Worm (Caenorhabditis elegans) whole organism, L2 larva: ENCODE measurements around the gene F58E6.6.

Experiments used
- C34F6.9 ChIP-seq: fragments of 150-350 bp; optimal IDR thresholded peaks from 2 replicates; lab custom pipeline; 2014; ENCODE audit warnings: missing biosample characterization, missing genetic modification characterization
- F13H6.1 ChIP-seq: sonication (generic microtip); optimal IDR thresholded peaks from 2 replicates; lab custom pipeline; 2016; ENCODE audit warnings: missing genetic modification characterization, missing compliant biosample characterization
- R02D3.7 ChIP-seq: fragments of 150-350 bp; optimal IDR thresholded peaks from 2 replicates; lab custom pipeline; 2014; ENCODE audit warnings: missing biosample characterization, missing genetic modification characterization
- Y55F3AM.14 ChIP-seq: fragments of 200-800 bp; sonication (Bioruptor generic); optimal IDR thresholded peaks from 2 replicates; lab custom pipeline; 2018; ENCODE audit warnings: mild to moderate bottlenecking, missing genetic modification characterization, missing compliant biosample characterization
- ZK546.5 ChIP-seq: sonication (generic microtip); optimal IDR thresholded peaks from 2 replicates; lab custom pipeline; 2017; ENCODE audit warnings: missing biosample characterization, missing genetic modification characterization
- alr-1 ChIP-seq: fragments of 150-350 bp; optimal IDR thresholded peaks from 2 replicates; lab custom pipeline; 2014; ENCODE audit warnings: missing biosample characterization, missing genetic modification characterization
- aly-2 ChIP-seq: fragments of 150-350 bp; optimal IDR thresholded peaks from 2 replicates; lab custom pipeline; 2014; ENCODE audit warnings: missing biosample characterization, missing genetic modification characterization
- ama-1 ChIP-seq: fragments of 150-350 bp; optimal IDR thresholded peaks from 2 replicates; lab custom pipeline; 2018; ENCODE audit warnings: inconsistent platforms
- blmp-1 ChIP-seq: sonication (generic microtip); optimal IDR thresholded peaks from 2 replicates; lab custom pipeline; 2017; ENCODE audit warnings: missing genetic modification characterization, mild to moderate bottlenecking, missing compliant biosample characterization, antibody characterized with exemption, moderate library complexity; ENCODE audit not compliant: insufficient read depth
- ceh-16 ChIP-seq: fragments of 150-350 bp; optimal IDR thresholded peaks from 2 replicates; lab custom pipeline; 2014; ENCODE audit warnings: missing biosample characterization, missing genetic modification characterization
- ceh-82 ChIP-seq: fragments of 150-350 bp; optimal IDR thresholded peaks from 2 replicates; lab custom pipeline; 2014; ENCODE audit warnings: missing biosample characterization, missing genetic modification characterization
- crh-2 ChIP-seq: sonication (generic microtip); optimal IDR thresholded peaks from 2 replicates; lab custom pipeline; 2017; ENCODE audit warnings: missing biosample characterization, missing genetic modification characterization
- dmd-4 ChIP-seq: sonication (generic microtip); optimal IDR thresholded peaks from 2 replicates; lab custom pipeline; 2017; ENCODE audit warnings: missing biosample characterization, missing genetic modification characterization
- egl-27 ChIP-seq: sonication (generic microtip); optimal IDR thresholded peaks from 3 replicates; lab custom pipeline; 2017; ENCODE audit warnings: missing biosample characterization, missing genetic modification reagents, missing genetic modification characterization
- elt-1 ChIP-seq: fragments of 150-350 bp; optimal IDR thresholded peaks from 2 replicates; lab custom pipeline; 2014; ENCODE audit warnings: missing biosample characterization, missing genetic modification characterization
- elt-3 ChIP-seq: sonication (generic microtip); optimal IDR thresholded peaks from 2 replicates; lab custom pipeline; 2017; ENCODE audit warnings: missing biosample characterization, missing genetic modification characterization
- fos-1 ChIP-seq: fragments of 150-350 bp; optimal IDR thresholded peaks from 2 replicates; lab custom pipeline; 2014; ENCODE audit warnings: missing biosample characterization, missing genetic modification characterization
- gmeb-1 ChIP-seq: fragments of 150-350 bp; optimal IDR thresholded peaks from 2 replicates; lab custom pipeline; 2014; ENCODE audit warnings: missing biosample characterization, missing genetic modification characterization
- lin-11 ChIP-seq: fragments of 150-350 bp; sonication (generic microtip); optimal IDR thresholded peaks from 2 replicates; lab custom pipeline; 2014; ENCODE audit warnings: missing biosample characterization, missing genetic modification characterization, inconsistent platforms, mixed read lengths
- lin-13 ChIP-seq: fragments of 150-350 bp; optimal IDR thresholded peaks from 2 replicates; lab custom pipeline; 2014; ENCODE audit warnings: missing biosample characterization, missing genetic modification reagents, missing genetic modification characterization
- lin-39 ChIP-seq: fragments of 150-350 bp; optimal IDR thresholded peaks from 2 replicates; lab custom pipeline; 2014; ENCODE audit warnings: missing biosample characterization, missing genetic modification reagents, missing genetic modification characterization
- lsy-2 ChIP-seq, 2 experiments: fragments of 150-350 bp in 1 of 2; sonication (generic microtip) in 1 of 2; optimal IDR thresholded peaks; 2 replicates each; lab custom pipeline; 2014 to 2017; ENCODE audit warnings: missing biosample characterization in 2 of 2, missing genetic modification characterization in 2 of 2
- mab-5 ChIP-seq: fragments of 150-350 bp; optimal IDR thresholded peaks from 2 replicates; lab custom pipeline; 2014; ENCODE audit warnings: missing biosample characterization, missing genetic modification characterization
- mbf-1 ChIP-seq: sonication (generic microtip); optimal IDR thresholded peaks from 2 replicates; lab custom pipeline; 2017; ENCODE audit warnings: missing biosample characterization, missing genetic modification characterization
- mdl-1 ChIP-seq, 2 experiments: fragments of 150-350 bp in 1 of 2; sonication (generic microtip) in 1 of 2; optimal IDR thresholded peaks; 2 replicates each; lab custom pipeline; 2017; ENCODE audit warnings: missing biosample characterization in 2 of 2, missing genetic modification characterization in 2 of 2
- nhr-10 ChIP-seq: sonication (generic microtip); optimal IDR thresholded peaks from 2 replicates; lab custom pipeline; 2017; ENCODE audit warnings: missing biosample characterization, missing genetic modification characterization
- nhr-11 ChIP-seq: fragments of 150-350 bp; optimal IDR thresholded peaks from 2 replicates; lab custom pipeline; 2014; ENCODE audit warnings: missing biosample characterization, missing genetic modification characterization
- nhr-12 ChIP-seq: fragments of 150-350 bp; optimal IDR thresholded peaks from 2 replicates; lab custom pipeline; 2014; ENCODE audit warnings: missing biosample characterization, missing genetic modification characterization
- nhr-129 ChIP-seq: fragments of 150-350 bp; optimal IDR thresholded peaks from 2 replicates; lab custom pipeline; 2014; ENCODE audit warnings: missing biosample characterization, missing genetic modification characterization
- nhr-21 ChIP-seq: fragments of 150-350 bp; optimal IDR thresholded peaks from 2 replicates; lab custom pipeline; 2014; ENCODE audit warnings: missing biosample characterization, missing genetic modification characterization
- nhr-23 ChIP-seq: fragments of 150-350 bp; optimal IDR thresholded peaks from 2 replicates; lab custom pipeline; 2014; ENCODE audit warnings: missing biosample characterization, missing genetic modification reagents, missing genetic modification characterization
- nhr-237 ChIP-seq: fragments of 150-350 bp; optimal IDR thresholded peaks from 2 replicates; lab custom pipeline; 2014; ENCODE audit warnings: missing biosample characterization, missing genetic modification characterization
- nhr-25 ChIP-seq: fragments of 150-350 bp; sonication (generic microtip); optimal IDR thresholded peaks from 3 replicates; lab custom pipeline; 2014; ENCODE audit warnings: missing biosample characterization, missing genetic modification characterization
- nhr-6 ChIP-seq: fragments of 150-350 bp; optimal IDR thresholded peaks from 2 replicates; lab custom pipeline; 2014; ENCODE audit warnings: missing biosample characterization, missing genetic modification characterization
- nhr-77 ChIP-seq: fragments of 150-350 bp; optimal IDR thresholded peaks from 2 replicates; lab custom pipeline; 2014; ENCODE audit warnings: missing biosample characterization, missing genetic modification characterization
- peb-1 ChIP-seq: fragments of 150-350 bp; optimal IDR thresholded peaks from 2 replicates; lab custom pipeline; 2014; ENCODE audit warnings: missing biosample characterization, missing genetic modification characterization
- sem-4 ChIP-seq: fragments of 150-350 bp; optimal IDR thresholded peaks from 2 replicates; lab custom pipeline; 2014; ENCODE audit warnings: missing biosample characterization, missing genetic modification reagents, missing genetic modification characterization
- skn-1 ChIP-seq: sonication (generic microtip); optimal IDR thresholded peaks from 2 replicates; lab custom pipeline; 2017; ENCODE audit warnings: missing biosample characterization, missing genetic modification characterization
- sma-3 ChIP-seq: sonication (generic microtip); optimal IDR thresholded peaks from 2 replicates; lab custom pipeline; 2016; ENCODE audit warnings: missing genetic modification reagents, missing genetic modification characterization, missing compliant biosample characterization
- sma-9 ChIP-seq, 2 experiments: fragments of 150-350 bp in 1 of 2; sonication (generic microtip) in 1 of 2; optimal IDR thresholded peaks; 2 replicates each; lab custom pipeline; 2014 to 2016; ENCODE audit warnings: missing genetic modification characterization in 2 of 2, mild to moderate bottlenecking in 1 of 2, missing biosample characterization in 1 of 2, missing compliant biosample characterization in 1 of 2, missing genetic modification reagents in 1 of 2, moderate library complexity in 1 of 2
- snpc-4 ChIP-seq: fragments of 150-350 bp; optimal IDR thresholded peaks from 2 replicates; lab custom pipeline; 2014; ENCODE audit warnings: missing biosample characterization, missing genetic modification characterization
- unc-39 ChIP-seq: fragments of 150-350 bp; optimal IDR thresholded peaks from 2 replicates; lab custom pipeline; 2014; ENCODE audit warnings: missing biosample characterization, missing genetic modification characterization
- unc-55 ChIP-seq: fragments of 150-350 bp; sonication (generic microtip); optimal IDR thresholded peaks from 3 replicates; lab custom pipeline; 2014; ENCODE audit warnings: missing biosample characterization, missing genetic modification reagents, missing genetic modification characterization
- unc-62 ChIP-seq: fragments of 150-350 bp; optimal IDR thresholded peaks from 2 replicates; lab custom pipeline; 2014; ENCODE audit warnings: missing biosample characterization, missing genetic modification reagents, missing genetic modification characterization
- zag-1 ChIP-seq: fragments of 150-350 bp; optimal IDR thresholded peaks from 2 replicates; lab custom pipeline; 2014; ENCODE audit warnings: missing biosample characterization, missing genetic modification characterization
- ztf-1 ChIP-seq: fragments of 200-800 bp; sonication (Bioruptor generic); conservative IDR thresholded peaks from 2 replicates; pipeline ENCODE4 v1.3.6; 2022; ENCODE audit warnings: missing genetic modification characterization, missing compliant biosample characterization
- ztf-11 ChIP-seq: sonication (generic microtip); optimal IDR thresholded peaks from 2 replicates; lab custom pipeline; 2017; ENCODE audit warnings: missing biosample characterization, missing genetic modification characterization
- ztf-4 ChIP-seq: fragments of 150-350 bp; optimal IDR thresholded peaks from 2 replicates; lab custom pipeline; 2014; ENCODE audit warnings: missing biosample characterization, missing genetic modification characterization

F58E6.6 gene

ce11 chrV:9789657-9790261 lies 36.9 kb upstream of the F58E6.6 start, which contains the start of gene ztf-7:
Gene ztf-7 (minus strand): TSS chrV:9789707.
- TF ChIP-seq nhr-237 (tag; lab: Kevin White, UChicago) (peak; percentile 38), nhr-12 (tag; lab: Kevin White, UChicago) (no peak), nhr-25 (peak; percentile 98), ztf-1 (GFP tag; lab: Robert Waterston, UW) (no peak), mbf-1 (tag; lab: Kevin White, UChicago) (no peak), nhr-10 (tag; lab: Kevin White, UChicago) (no peak), sma-3 (peak; percentile 98), ztf-11 (tag; lab: Kevin White, UChicago) (no peak), ama-1 (lab: Kevin White, UChicago) (peak; percentile 63), crh-2 (peak; percentile 97), lin-13 (GFP tag; lab: Kevin White, UChicago) (peak; percentile 83), aly-2 (tag; lab: Kevin White, UChicago) (no peak), nhr-129 (tag; lab: Kevin White, UChicago) (peak; percentile 94), elt-1 (no peak), alr-1 (tag; lab: Kevin White, UChicago) (no peak), egl-27 (tag; lab: Kevin White, UChicago) (peak; percentile 82), unc-62 (GFP tag; lab: Kevin White, UChicago) (peak; percentile 71), F13H6.1 (tag; lab: Kevin White, UChicago) (peak; percentile 96), peb-1 (tag; lab: Kevin White, UChicago) (no peak), unc-55 (peak; percentile 83), mdl-1 (tag; optimal IDR thresholded peaks at IDR 0.05; lab: Kevin White, UChicago) (peak; percentile 79 to 95), C34F6.9 (peak; percentile 99), ztf-4 (tag; lab: Kevin White, UChicago) (peak; percentile 91), ceh-16 (peak; percentile 39), zag-1 (tag; lab: Kevin White, UChicago) (peak; percentile 58), nhr-21 (tag; lab: Kevin White, UChicago) (peak; percentile 97), elt-3 (tag; lab: Kevin White, UChicago) (no peak), lin-11 (peak; percentile 95), lsy-2 (tag; optimal IDR thresholded peaks at IDR 0.05; lab: Kevin White, UChicago) (peak; percentile 85 to 97), lin-39 (no peak), blmp-1 (tag; lab: Kevin White, UChicago) (peak; percentile 84), ZK546.5 (tag; lab: Kevin White, UChicago) (no peak), dmd-4 (tag; lab: Kevin White, UChicago) (peak; percentile 51), skn-1 (peak; percentile 72), fos-1 (peak; percentile 88), snpc-4 (peak; percentile 87), nhr-11 (tag; lab: Kevin White, UChicago) (no peak), ceh-82 (tag; lab: Kevin White, UChicago) (no peak), mab-5 (tag; lab: Kevin White, UChicago) (peak; percentile 92), sem-4 (peak; percentile 92), nhr-6 (peak; percentile 91), sma-9 (GFP tag; optimal IDR thresholded peaks at IDR 0.05; lab: Kevin White, UChicago) (peak; percentile 97), sma-9 (tag; optimal IDR thresholded peaks at IDR 0.05; lab: Kevin White, UChicago) (no peak), nhr-77 (no peak), gmeb-1 (tag; lab: Kevin White, UChicago) (peak; percentile 92), Y55F3AM.14 (peak; percentile 86), nhr-23 (tag; lab: Kevin White, UChicago) (no peak), unc-39 (tag; lab: Kevin White, UChicago) (no peak), R02D3.7 (peak; percentile 32)
